Worm (Caenorhabditis elegans): ENCODE results near the gene dyrb-1.

ce11 chrII:9135878-9136277 lies 28.9 kb upstream of the dyrb-1 start, which contains the start of gene nlp-78:
- no peak for TF ChIP-seq unc-39 (tag; optimal IDR thresholded peaks at IDR 0.05)
- TF ChIP-seq ceh-62 (tag; optimal IDR thresholded peaks at IDR 0.05), result no peak
- no peak for TF ChIP-seq F37D6.2 (tag; optimal IDR thresholded peaks at IDR 0.05)
- no peak for TF ChIP-seq hlh-30 (tag; optimal IDR thresholded peaks at IDR 0.05; ENCODE audit: insufficient read depth)
- TF ChIP-seq ceh-82 (tag; optimal IDR thresholded peaks at IDR 0.05), result no peak
- no peak for TF ChIP-seq ztf-11 (tag; optimal IDR thresholded peaks at IDR 0.05)
- TF ChIP-seq unc-130 (GFP tag; optimal IDR thresholded peaks at IDR 0.05), result no peak
- no peak for TF ChIP-seq lin-39 (tag; optimal IDR thresholded peaks at IDR 0.05)
